Fruit fly (Drosophila melanogaster) whole organism, embryonic: ENCODE measurements around the gene Npc2f.

Source experiments
- B-H2 ChIP-seq: fragments of 200-800 bp; sonication (Bioruptor generic); optimal IDR thresholded peaks from 2 replicates; lab custom pipeline; 2018; ENCODE audit warnings: missing biosample characterization, mild to moderate bottlenecking, missing genetic modification characterization
- C15 ChIP-seq: fragments of 200-800 bp; sonication (Bioruptor generic); IDR thresholded peaks from 3 replicates; pipeline ENCODE4 v1.3.6; 2022; ENCODE audit warnings: missing biosample characterization, missing genetic modification characterization
- CG10147 ChIP-seq: fragments of 200-800 bp; sonication (Bioruptor generic); optimal IDR thresholded peaks from 2 replicates; lab custom pipeline; 2019; ENCODE audit warnings: missing biosample characterization, mild to moderate bottlenecking, missing genetic modification characterization, moderate library complexity
- CG1024 ChIP-seq: fragments of 200-800 bp; sonication (Bioruptor generic); IDR thresholded peaks from 2 replicates; pipeline ENCODE4 v1.3.6; 2022; ENCODE audit warnings: missing biosample characterization, missing genetic modification characterization
- CG10267 ChIP-seq: fragments of 200-800 bp; sonication (Bioruptor generic); optimal IDR thresholded peaks from 2 replicates; lab custom pipeline; 2018; ENCODE audit warnings: missing biosample characterization, mild to moderate bottlenecking, missing genetic modification characterization, moderate library complexity
- CG10959 ChIP-seq: fragments of 200-800 bp; sonication (Bioruptor generic); IDR thresholded peaks from 2 replicates; pipeline ENCODE4 v1.3.6; 2022; ENCODE audit warnings: missing biosample characterization, missing genetic modification characterization
- CG16813 ChIP-seq: fragments of 200-800 bp; sonication (Bioruptor generic); IDR thresholded peaks from 3 replicates; pipeline ENCODE4 v1.3.6; 2022; ENCODE audit warnings: missing biosample characterization, missing genetic modification characterization; ENCODE audit not compliant: partially characterized antibody
- CG1832 ChIP-seq: fragments of 200-800 bp; sonication (Bioruptor generic); optimal IDR thresholded peaks from 2 replicates; lab custom pipeline; 2017; ENCODE audit warnings: missing biosample characterization, mild to moderate bottlenecking, missing genetic modification characterization, inconsistent platforms
- CG2712 ChIP-seq: fragments of 200-800 bp; optimal IDR thresholded peaks from 3 replicates; lab custom pipeline; 2019; ENCODE audit warnings: missing biosample characterization, mild to moderate bottlenecking, missing genetic modification characterization, moderate library complexity
- CG31365 ChIP-seq: fragments of 200-800 bp; sonication (Bioruptor generic); optimal IDR thresholded peaks from 2 replicates; lab custom pipeline; 2018; ENCODE audit warnings: missing biosample characterization, mild to moderate bottlenecking, missing genetic modification characterization
- CG32772 ChIP-seq: fragments of 200-800 bp; sonication (Bioruptor generic); IDR thresholded peaks from 2 replicates; pipeline ENCODE4 v1.3.6; 2022; ENCODE audit warnings: missing biosample characterization, missing genetic modification characterization
- CG3995 ChIP-seq: fragments of 200-800 bp; sonication (Bioruptor generic); optimal IDR thresholded peaks from 3 replicates; lab custom pipeline; 2016; ENCODE audit warnings: missing biosample characterization, missing genetic modification characterization
- CG43689 ChIP-seq: fragments of 200-800 bp; sonication (Bioruptor generic); IDR thresholded peaks from 2 replicates; pipeline ENCODE4 v1.3.6; 2022; ENCODE audit warnings: missing biosample characterization, missing genetic modification characterization
- CG6272 ChIP-seq: fragments of 200-800 bp; sonication (Bioruptor generic); IDR thresholded peaks from 2 replicates; pipeline ENCODE4 v1.3.6; 2022; ENCODE audit warnings: missing biosample characterization, missing genetic modification characterization
- CG6683 ChIP-seq: fragments of 200-800 bp; sonication (Bioruptor generic); optimal IDR thresholded peaks from 2 replicates; lab custom pipeline; 2017; ENCODE audit warnings: missing biosample characterization, mild to moderate bottlenecking, missing genetic modification characterization, missing genetic modification reagents
- CG6689 ChIP-seq: fragments of 200-800 bp; sonication (Bioruptor generic); IDR thresholded peaks from 2 replicates; pipeline ENCODE4 v1.3.6; 2022; ENCODE audit warnings: missing biosample characterization, missing genetic modification characterization
- CG6765 ChIP-seq: fragments of 200-800 bp; sonication (Bioruptor generic); optimal IDR thresholded peaks from 3 replicates; lab custom pipeline; 2017; ENCODE audit warnings: missing biosample characterization, mild to moderate bottlenecking, missing genetic modification characterization
- CG7372 ChIP-seq: fragments of 200-800 bp; sonication (Bioruptor generic); IDR thresholded peaks from 2 replicates; pipeline ENCODE4 v1.3.6; 2022; ENCODE audit warnings: missing biosample characterization, missing genetic modification characterization
- CG7987 ChIP-seq: fragments of 200-800 bp; sonication (Bioruptor generic); optimal IDR thresholded peaks from 2 replicates; lab custom pipeline; 2018; ENCODE audit warnings: missing biosample characterization, mild to moderate bottlenecking, missing genetic modification characterization, moderate library complexity
- CG9876 ChIP-seq: fragments of 200-800 bp; sonication (Bioruptor generic); optimal IDR thresholded peaks from 2 replicates; lab custom pipeline; 2016; ENCODE audit warnings: missing biosample characterization, missing genetic modification characterization
- Ets65A ChIP-seq: fragments of 200-800 bp; sonication (Bioruptor generic); peaks from one replicate; lab custom pipeline; 2016; ENCODE audit warnings: missing biosample characterization, missing genetic modification characterization
- Ets97D ChIP-seq: fragments of 200-800 bp; sonication (Bioruptor generic); optimal IDR thresholded peaks from 3 replicates; lab custom pipeline; 2016; ENCODE audit warnings: missing biosample characterization, missing genetic modification characterization
- Fer1 ChIP-seq: fragments of 200-800 bp; sonication (Bioruptor generic); optimal IDR thresholded peaks from 2 replicates; lab custom pipeline; 2017; ENCODE audit warnings: missing biosample characterization, mild to moderate bottlenecking, missing genetic modification characterization
- HLH54F ChIP-seq: fragments of 200-800 bp; sonication (Bioruptor generic); optimal IDR thresholded peaks from 3 replicates; lab custom pipeline; 2016; ENCODE audit warnings: missing biosample characterization, missing genetic modification characterization
- Hey ChIP-seq: fragments of 200-800 bp; sonication (Bioruptor generic); optimal IDR thresholded peaks from 3 replicates; lab custom pipeline; 2018; ENCODE audit warnings: missing biosample characterization, mild to moderate bottlenecking, missing genetic modification characterization
- Hmr ChIP-seq: fragments of 200-800 bp; sonication (Bioruptor generic); optimal IDR thresholded peaks from 3 replicates; lab custom pipeline; 2017; ENCODE audit warnings: mild to moderate bottlenecking, missing biosample characterization, missing genetic modification reagents, missing genetic modification characterization
- NC2β ChIP-seq: fragments of 200-800 bp; sonication (Bioruptor generic); optimal IDR thresholded peaks from 2 replicates; lab custom pipeline; 2016; ENCODE audit warnings: missing biosample characterization, missing genetic modification characterization
- Oaz ChIP-seq: fragments of 200-800 bp; sonication (Bioruptor generic); IDR thresholded peaks from 2 replicates; pipeline ENCODE4 v1.3.6; 2022; ENCODE audit warnings: missing biosample characterization, missing genetic modification characterization
- Rfx ChIP-seq: fragments of 200-800 bp; sonication (Bioruptor generic); IDR thresholded peaks from 2 replicates; pipeline ENCODE4 v1.3.6; 2022; ENCODE audit warnings: missing biosample characterization, missing genetic modification characterization
- Sry-β ChIP-seq: fragments of 200-800 bp; sonication (Bioruptor generic); optimal IDR thresholded peaks from 2 replicates; lab custom pipeline; 2018; ENCODE audit warnings: missing biosample characterization, mild to moderate bottlenecking, missing genetic modification characterization, moderate library complexity
- Sry-δ ChIP-seq: fragments of 200-800 bp; sonication (Bioruptor generic); optimal IDR thresholded peaks from 2 replicates; lab custom pipeline; 2016; ENCODE audit warnings: missing biosample characterization, missing genetic modification characterization
- Ssrp ChIP-seq: fragments of 200-800 bp; sonication (Bioruptor generic); optimal IDR thresholded peaks from 2 replicates; lab custom pipeline; 2018; ENCODE audit warnings: missing biosample characterization, mild to moderate bottlenecking, missing genetic modification characterization, moderate library complexity
- az2 ChIP-seq: fragments of 200-800 bp; sonication (Bioruptor generic); optimal IDR thresholded peaks from 3 replicates; lab custom pipeline; 2016; ENCODE audit warnings: missing biosample characterization, missing genetic modification characterization
- chinmo ChIP-seq: fragments of 200-800 bp; sonication (Bioruptor generic); IDR thresholded peaks from 4 replicates; pipeline ENCODE4 v1.3.6; 2022; ENCODE audit warnings: missing biosample characterization, missing genetic modification characterization; ENCODE audit not compliant: partially characterized antibody
- crc ChIP-seq: fragments of 200-800 bp; sonication (Bioruptor generic); optimal IDR thresholded peaks from 2 replicates; lab custom pipeline; 2016; ENCODE audit warnings: missing biosample characterization, missing genetic modification characterization
- dimm ChIP-seq: fragments of 200-800 bp; sonication (Bioruptor generic); IDR thresholded peaks from 2 replicates; pipeline ENCODE4 v1.3.6; 2022; ENCODE audit warnings: missing biosample characterization, missing genetic modification characterization
- gfzf ChIP-seq: fragments of 200-800 bp; sonication (Bioruptor generic); optimal IDR thresholded peaks from 2 replicates; lab custom pipeline; 2016; ENCODE audit warnings: missing biosample characterization, mild to moderate bottlenecking, missing genetic modification characterization, moderate library complexity
- gsb ChIP-seq: fragments of 200-800 bp; sonication (Bioruptor generic); IDR thresholded peaks from 2 replicates; pipeline ENCODE4 v1.3.6; 2022; ENCODE audit warnings: missing biosample characterization, missing genetic modification characterization
- gsb-n ChIP-seq: fragments of 200-800 bp; sonication (Bioruptor generic); optimal IDR thresholded peaks from 3 replicates; lab custom pipeline; 2018; ENCODE audit warnings: missing biosample characterization, mild to moderate bottlenecking, missing genetic modification characterization
- her ChIP-seq: fragments of 200-800 bp; sonication (Bioruptor generic); optimal IDR thresholded peaks from 2 replicates; lab custom pipeline; 2016; ENCODE audit warnings: missing biosample characterization, missing genetic modification characterization
- hkb ChIP-seq, 2 experiments: fragments of 200-800 bp in 1 of 2; fragments of >200 bp in 1 of 2; sonication (Bioruptor generic) in 1 of 2; IDR thresholded peaks in 1 of 2; optimal IDR thresholded peaks in 1 of 2; 2 replicates each; pipeline versions ENCODE4 v1.3.6 to Lab custom; 2017 to 2022; ENCODE audit warnings: missing biosample characterization in 1 of 2, missing genetic modification characterization in 1 of 2
- kay ChIP-seq: fragments of 200-800 bp; sonication (Bioruptor generic); optimal IDR thresholded peaks from 2 replicates; lab custom pipeline; 2016; ENCODE audit warnings: missing biosample characterization, missing genetic modification characterization
- ro ChIP-seq: fragments of 200-800 bp; sonication (Bioruptor generic); IDR thresholded peaks from 2 replicates; pipeline ENCODE4 v1.3.6; 2022; ENCODE audit warnings: missing biosample characterization, missing genetic modification characterization
- salm ChIP-seq: fragments of 200-800 bp; sonication (Bioruptor generic); optimal IDR thresholded peaks from 2 replicates; lab custom pipeline; 2018; ENCODE audit warnings: missing biosample characterization, mild to moderate bottlenecking, missing genetic modification characterization
- sd ChIP-seq: fragments of 200-800 bp; sonication (Bioruptor generic); optimal IDR thresholded peaks from 3 replicates; lab custom pipeline; 2018; ENCODE audit warnings: missing biosample characterization, mild to moderate bottlenecking, missing genetic modification characterization, moderate library complexity
- tio ChIP-seq: fragments of 200-800 bp; sonication (Bioruptor generic); optimal IDR thresholded peaks from 2 replicates; lab custom pipeline; 2017; ENCODE audit warnings: missing biosample characterization, missing genetic modification characterization, inconsistent platforms
- toy ChIP-seq: fragments of 200-800 bp; sonication (Bioruptor generic); IDR thresholded peaks from 2 replicates; pipeline ENCODE4 v1.3.6; 2022; ENCODE audit warnings: missing biosample characterization, missing genetic modification characterization
- ttk ChIP-seq: fragments of 200-800 bp; sonication (Bioruptor generic); IDR thresholded peaks from 2 replicates; pipeline ENCODE4 v2.1.2; 2022; ENCODE audit warnings: missing biosample characterization, missing genetic modification characterization
- wek ChIP-seq: fragments of 200-800 bp; sonication (Bioruptor generic); optimal IDR thresholded peaks from 3 replicates; lab custom pipeline; 2018; ENCODE audit warnings: missing biosample characterization, mild to moderate bottlenecking, missing genetic modification characterization, moderate library complexity
- zfh2 ChIP-seq: fragments of 200-800 bp; sonication (Bioruptor generic); optimal IDR thresholded peaks from 2 replicates; lab custom pipeline; 2016; ENCODE audit warnings: missing biosample characterization, missing genetic modification characterization

The Npc2f gene

dm6 chr3R:24141013-24141592, 3.4 kb downstream of the Npc2f start, which contains the start of gene Kal1 (continued):
- TF ChIP-seq CG6765 (GFP tag; lab: Kevin White, UChicago), result peak; percentile 74
- TF ChIP-seq Sry-δ, result no peak
- peak; percentile 78 for TF ChIP-seq ro
- TF ChIP-seq CG1024, result peak; percentile 89
- TF ChIP-seq salm, result peak; percentile 94
- no peak for TF ChIP-seq B-H2 (GFP tag; lab: Kevin White, UChicago)
- TF ChIP-seq kay (GFP tag; lab: Kevin White, UChicago), result peak; percentile 62
- peak; percentile 68; the same call in 1 of the 3 replicates for TF ChIP-seq C15 (GFP tag; lab: Robert Waterston, UW)
- peak; percentile 85 for TF ChIP-seq CG6683 (GFP tag; lab: Kevin White, UChicago)
- TF ChIP-seq ttk (GFP tag; lab: Robert Waterston, UW), result peak; percentile 90
- peak; percentile 72 for TF ChIP-seq wek (GFP tag; lab: Kevin White, UChicago)
- no peak for TF ChIP-seq her (GFP tag; lab: Kevin White, UChicago)
- TF ChIP-seq Oaz, result peak; percentile 84
- peak; percentile 72 for TF ChIP-seq toy (GFP tag; lab: Robert Waterston, UW)
- no peak for TF ChIP-seq zfh2
- TF ChIP-seq Rfx (GFP tag; lab: Robert Waterston, UW), result peak; percentile 80
- TF ChIP-seq hkb (optimal IDR thresholded peaks at IDR 0.05; lab: Kevin White, UChicago), result no peak
- peak; percentile 96 for TF ChIP-seq hkb (GFP tag; IDR thresholded peaks at IDR 0.05; lab: Robert Waterston, UW)
- TF ChIP-seq CG43689 (GFP tag; lab: Robert Waterston, UW), result peak; percentile 87
- TF ChIP-seq crc (GFP tag; lab: Kevin White, UChicago), result no peak
- TF ChIP-seq Ets65A (GFP tag; lab: Kevin White, UChicago), result peak; percentile 85
- no peak for TF ChIP-seq HLH54F (GFP tag; lab: Kevin White, UChicago)
- TF ChIP-seq gfzf (GFP tag; lab: Kevin White, UChicago), result no peak
- TF ChIP-seq CG1832 (GFP tag; lab: Kevin White, UChicago), result peak; percentile 9
- peak; percentile 69 for TF ChIP-seq gsb (GFP tag; lab: Robert Waterston, UW)
- peak; percentile 83 for TF ChIP-seq dimm (GFP tag; lab: Robert Waterston, UW)
- TF ChIP-seq CG6689 (GFP tag; lab: Robert Waterston, UW), result peak; percentile 91
- peak; percentile 92 for TF ChIP-seq Ssrp (tag; lab: Kevin White, UChicago)
- TF ChIP-seq Hmr, result peak; percentile 86
- TF ChIP-seq Fer1 (GFP tag; lab: Kevin White, UChicago), result peak; percentile 93
- peak; percentile 97 for TF ChIP-seq gsb-n (tag; lab: Kevin White, UChicago)
- peak; percentile 51 for TF ChIP-seq sd (tag; lab: Kevin White, UChicago)
- TF ChIP-seq CG10267 (tag; lab: Kevin White, UChicago), result peak; percentile 91
- peak; percentile 93 for TF ChIP-seq CG32772 (GFP tag; lab: Robert Waterston, UW)
- TF ChIP-seq CG16813, result no peak
- peak; percentile 89 for TF ChIP-seq CG6272
- TF ChIP-seq Ets97D, result no peak
- TF ChIP-seq az2 (GFP tag; lab: Kevin White, UChicago), result peak; percentile 89
- TF ChIP-seq tio, result peak; percentile 80
- no peak for TF ChIP-seq NC2β (GFP tag; lab: Kevin White, UChicago)
- TF ChIP-seq CG3995 (GFP tag; lab: Kevin White, UChicago), result peak; percentile 25
- TF ChIP-seq CG10959 (GFP tag; lab: Robert Waterston, UW), result peak; percentile 86
- TF ChIP-seq Sry-β (GFP tag; lab: Kevin White, UChicago), result peak; percentile 54
- peak; percentile 73 for TF ChIP-seq CG7372 (GFP tag; lab: Robert Waterston, UW)
- TF ChIP-seq CG7987 (GFP tag; lab: Kevin White, UChicago), result peak; percentile 50
- no peak for TF ChIP-seq CG9876 (GFP tag; lab: Kevin White, UChicago)
- TF ChIP-seq CG2712 (tag; lab: Kevin White, UChicago), result peak; percentile 97
- no peak for TF ChIP-seq Hey
- 0 out of 4 replicates have a peak, but pooled peaks have one; percentile 44 for TF ChIP-seq chinmo (GFP tag; lab: Robert Waterston, UW)
- peak; percentile 72 for TF ChIP-seq CG31365 (tag; lab: Kevin White, UChicago)
- peak; percentile 79 for TF ChIP-seq CG10147 (GFP tag; lab: Kevin White, UChicago)
